Worm (Caenorhabditis elegans): ENCODE data around the gene W04D12.1.

DNA sequence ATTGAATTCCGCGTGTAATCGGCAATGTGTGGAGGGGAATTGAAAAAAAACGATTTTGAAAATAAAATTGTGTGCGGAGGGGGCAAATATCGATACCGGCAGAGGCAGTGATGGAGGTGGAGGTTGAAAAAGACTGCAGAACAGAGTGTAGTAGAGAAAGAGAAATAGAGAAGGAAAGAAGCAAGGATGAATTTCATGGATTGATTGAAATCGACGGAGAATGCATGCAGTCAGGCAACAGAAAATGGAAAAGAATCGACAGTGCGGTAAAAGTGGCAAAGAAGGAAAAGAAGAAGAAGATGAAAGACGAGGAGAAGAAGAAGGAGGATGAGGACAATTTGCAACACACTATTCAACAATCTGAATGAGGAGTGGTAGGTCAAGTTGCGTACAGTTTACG is at the start of gene W04D12.1:
- TF ChIP-seq ztf-6 (GFP tag; IDR thresholded peaks at IDR 0.05) (no peak), ztf-25 (GFP tag; IDR thresholded peaks at IDR 0.05) (no peak), B0261.1 (tag; optimal IDR thresholded peaks at IDR 0.05) (no peak), tlf-1 (GFP tag; optimal IDR thresholded peaks at IDR 0.05) (no peak), attf-6 (GFP tag; IDR thresholded peaks at IDR 0.05) (no peak), let-607 (tag; optimal IDR thresholded peaks at IDR 0.05) (no peak)
